Fruit fly (Drosophila melanogaster): ENCODE results near the gene CG18418.

The CG18418 gene

DNA sequence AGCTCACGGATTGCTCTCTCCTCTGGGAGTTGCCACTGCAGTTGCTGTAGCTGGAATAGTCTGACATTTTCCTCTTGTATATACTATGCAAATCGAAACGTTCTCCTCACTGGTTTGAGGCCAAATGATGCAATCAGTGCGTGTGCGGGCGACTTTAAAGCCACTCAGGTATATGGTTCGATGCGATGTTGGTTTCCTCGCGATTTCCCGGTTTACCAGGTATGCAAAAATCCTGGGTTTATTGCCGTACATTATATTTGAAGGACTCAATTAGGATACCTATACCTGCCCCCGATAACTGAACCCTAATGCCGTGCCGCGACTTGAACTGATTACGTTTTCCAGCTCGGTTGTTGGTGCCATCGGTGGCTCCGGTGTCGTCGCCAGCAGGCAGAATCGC, 19.9 kb upstream of the CG18418 start, which contains the start of gene CG13712:
CG13712 (minus strand) TSS at position 101 of the 400 bp plus-strand sequence.
- TF ChIP-seq kay (GFP tag; ENCODE audit: borderline replicate concordance) = no peak
- TF ChIP-seq cnc (optimal IDR thresholded peaks at IDR 0.05) = no peak
- no peak for TF ChIP-seq toe (GFP tag; optimal IDR thresholded peaks at IDR 0.05)
- no peak for TF ChIP-seq bab1 (GFP tag; optimal IDR thresholded peaks at IDR 0.05)
- no peak for TF ChIP-seq CG7101 (tag; optimal IDR thresholded peaks at IDR 0.05)
- TF ChIP-seq Mnt (GFP tag; optimal IDR thresholded peaks at IDR 0.05) = no peak
- TF ChIP-seq CG14711 (tag; optimal IDR thresholded peaks at IDR 0.05) = no peak
- TF ChIP-seq CG5204 (GFP tag; optimal IDR thresholded peaks at IDR 0.05) = no peak
- TF ChIP-seq tj (GFP tag; optimal IDR thresholded peaks at IDR 0.05) = no peak
- no peak for TF ChIP-seq Crg-1 (GFP tag; optimal IDR thresholded peaks at IDR 0.05)
- no peak for TF ChIP-seq cic (GFP tag; optimal IDR thresholded peaks at IDR 0.05)
- no peak for TF ChIP-seq Clk (GFP tag; optimal IDR thresholded peaks at IDR 0.05)
- TF ChIP-seq CG33017 (tag; optimal IDR thresholded peaks at IDR 0.05) = no peak
- TF ChIP-seq Hr96 (GFP tag; optimal IDR thresholded peaks at IDR 0.05) = no peak
- no peak for TF ChIP-seq pad (GFP tag; optimal IDR thresholded peaks at IDR 0.05)
- no peak for TF ChIP-seq CG12768 (GFP tag; optimal IDR thresholded peaks at IDR 0.05)
- no peak for TF ChIP-seq ovo (GFP tag; optimal IDR thresholded peaks at IDR 0.05)

DNA sequence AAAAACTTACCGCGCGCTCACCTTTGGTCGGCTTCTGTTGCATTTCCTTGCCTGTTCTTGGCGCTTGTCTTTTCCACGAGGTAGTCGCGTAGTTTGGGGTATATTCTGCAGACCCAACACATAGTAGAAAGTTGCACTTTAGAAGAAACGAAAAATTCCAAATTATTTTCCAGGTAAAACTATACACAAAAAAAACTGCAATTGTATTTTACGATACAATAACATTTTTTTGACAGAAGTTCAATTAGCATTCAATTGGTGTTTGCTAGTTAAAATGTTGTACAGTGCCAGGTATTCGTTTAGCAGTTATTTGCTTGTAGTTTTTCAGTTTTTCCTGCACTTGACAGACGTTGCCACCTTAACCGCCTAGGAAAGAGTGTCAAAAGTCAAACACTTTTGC, 18.7 kb upstream of the CG18418 start:
- TF ChIP-seq Mnt (GFP tag; optimal IDR thresholded peaks at IDR 0.05) = no peak
- TF ChIP-seq cnc (optimal IDR thresholded peaks at IDR 0.05) = no peak
- TF ChIP-seq CG14711 (tag; optimal IDR thresholded peaks at IDR 0.05) = no peak
- TF ChIP-seq pad (GFP tag; optimal IDR thresholded peaks at IDR 0.05) = no peak
- TF ChIP-seq Hr96 (GFP tag; optimal IDR thresholded peaks at IDR 0.05) = no peak
- no peak for TF ChIP-seq tj (GFP tag; optimal IDR thresholded peaks at IDR 0.05)
- no peak for TF ChIP-seq CG5204 (GFP tag; optimal IDR thresholded peaks at IDR 0.05)
- no peak for TF ChIP-seq CG1620 (GFP tag; optimal IDR thresholded peaks at IDR 0.05)
- no peak for TF ChIP-seq CG12768 (GFP tag; optimal IDR thresholded peaks at IDR 0.05)

DNA sequence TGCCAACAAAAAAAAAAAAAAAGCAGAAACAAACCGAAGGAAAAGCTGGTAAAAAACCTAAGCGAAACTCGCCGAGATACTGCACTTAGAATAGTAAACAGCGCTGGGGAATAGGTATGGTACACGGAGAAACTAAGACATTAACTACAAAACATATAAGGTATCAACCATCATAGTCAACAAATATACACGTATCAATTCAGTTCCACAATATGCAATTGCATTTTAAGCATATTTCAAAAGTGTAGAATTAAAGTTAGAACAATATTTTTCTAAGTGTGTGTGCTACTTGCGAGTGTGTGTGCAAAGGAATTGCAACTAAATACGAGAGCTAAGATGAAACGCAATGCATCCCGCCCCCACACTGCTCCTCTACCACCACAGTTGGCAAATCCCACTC, 18.0 kb upstream of the CG18418 start:
- TF ChIP-seq CG5204 (GFP tag; optimal IDR thresholded peaks at IDR 0.05) (no peak), toe (GFP tag; optimal IDR thresholded peaks at IDR 0.05) (no peak), CG11617 (GFP tag; optimal IDR thresholded peaks at IDR 0.05) (no peak), CG1620 (GFP tag; optimal IDR thresholded peaks at IDR 0.05) (no peak), Hr96 (GFP tag; optimal IDR thresholded peaks at IDR 0.05) (no peak), CG7045 (GFP tag; optimal IDR thresholded peaks at IDR 0.05) (no peak), kay (GFP tag; ENCODE audit: borderline replicate concordance) (no peak), ovo (GFP tag; optimal IDR thresholded peaks at IDR 0.05) (no peak), pad (GFP tag; optimal IDR thresholded peaks at IDR 0.05) (no peak), CG12768 (GFP tag; optimal IDR thresholded peaks at IDR 0.05) (no peak), CG33017 (tag; optimal IDR thresholded peaks at IDR 0.05) (no peak), CG7101 (tag; optimal IDR thresholded peaks at IDR 0.05) (no peak), CG14711 (tag; optimal IDR thresholded peaks at IDR 0.05) (no peak), tj (GFP tag; optimal IDR thresholded peaks at IDR 0.05) (no peak)

DNA sequence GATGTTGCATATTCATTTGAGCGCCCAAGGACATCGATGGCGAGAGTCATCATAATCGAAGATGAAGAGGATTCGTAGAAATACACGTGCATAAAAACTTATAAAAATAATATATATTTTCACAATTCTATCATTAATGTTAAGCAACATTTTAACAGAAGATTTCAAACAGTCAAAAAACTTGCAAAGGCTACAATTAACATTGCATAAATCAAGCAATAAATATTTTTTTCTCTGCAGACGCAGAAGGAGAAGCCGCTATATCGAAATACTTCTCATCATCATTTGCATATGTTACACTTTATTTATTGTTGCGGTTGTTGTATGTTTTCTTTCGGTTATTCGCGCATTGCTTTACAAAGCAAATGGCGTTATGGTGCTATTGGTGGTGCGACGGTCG, 12.1 kb upstream of the CG18418 start:
- no peak for TF ChIP-seq CG1620 (GFP tag; optimal IDR thresholded peaks at IDR 0.05)
- TF ChIP-seq bab1 (GFP tag; optimal IDR thresholded peaks at IDR 0.05) = no peak
- no peak for TF ChIP-seq pad (GFP tag; optimal IDR thresholded peaks at IDR 0.05)
- no peak for TF ChIP-seq toe (GFP tag; optimal IDR thresholded peaks at IDR 0.05)
- TF ChIP-seq cnc (optimal IDR thresholded peaks at IDR 0.05) = no peak
- TF ChIP-seq Clk (GFP tag; optimal IDR thresholded peaks at IDR 0.05) = no peak
- TF ChIP-seq kay (GFP tag; ENCODE audit: borderline replicate concordance) = no peak
- no peak for TF ChIP-seq CG7101 (tag; optimal IDR thresholded peaks at IDR 0.05)
- no peak for TF ChIP-seq Mnt (GFP tag; optimal IDR thresholded peaks at IDR 0.05)
- no peak for TF ChIP-seq tj (GFP tag; optimal IDR thresholded peaks at IDR 0.05)
- TF ChIP-seq CG5204 (GFP tag; optimal IDR thresholded peaks at IDR 0.05) = no peak
- TF ChIP-seq ovo (GFP tag; optimal IDR thresholded peaks at IDR 0.05) = no peak
- TF ChIP-seq CG12768 (GFP tag; optimal IDR thresholded peaks at IDR 0.05) = no peak
- TF ChIP-seq CG7045 (GFP tag; optimal IDR thresholded peaks at IDR 0.05) = no peak
- no peak for TF ChIP-seq Hr96 (GFP tag; optimal IDR thresholded peaks at IDR 0.05)
- TF ChIP-seq Crg-1 (GFP tag; optimal IDR thresholded peaks at IDR 0.05) = no peak
- TF ChIP-seq CG33017 (tag; optimal IDR thresholded peaks at IDR 0.05) = no peak
- TF ChIP-seq CG14711 (tag; optimal IDR thresholded peaks at IDR 0.05) = no peak
- no peak for TF ChIP-seq CG11617 (GFP tag; optimal IDR thresholded peaks at IDR 0.05)

DNA sequence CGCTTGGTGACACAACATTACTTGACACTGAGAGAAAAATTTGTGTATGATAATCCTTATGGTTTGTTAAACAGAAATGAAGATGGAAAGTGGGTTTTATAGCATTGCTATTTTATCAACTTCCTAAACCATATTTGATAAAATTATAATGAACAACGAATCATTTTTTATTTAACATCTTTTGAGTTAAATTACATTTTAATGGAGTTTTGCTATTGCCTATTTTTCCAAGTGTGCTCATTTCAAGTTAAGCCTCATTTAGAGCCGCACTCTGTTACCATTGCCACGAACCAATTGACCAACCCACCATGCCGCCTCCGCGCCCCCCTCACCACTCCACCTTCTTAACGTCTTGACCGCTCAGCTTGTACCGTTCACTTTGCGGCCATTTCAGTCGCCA, 10.2 kb upstream of the CG18418 start:
- TF ChIP-seq CG14711 (tag; optimal IDR thresholded peaks at IDR 0.05) = no peak
- no peak for TF ChIP-seq pad (GFP tag; optimal IDR thresholded peaks at IDR 0.05)
- TF ChIP-seq cnc (optimal IDR thresholded peaks at IDR 0.05) = no peak
- no peak for TF ChIP-seq CG5204 (GFP tag; optimal IDR thresholded peaks at IDR 0.05)
- TF ChIP-seq CG12768 (GFP tag; optimal IDR thresholded peaks at IDR 0.05) = no peak
- TF ChIP-seq bab1 (GFP tag; optimal IDR thresholded peaks at IDR 0.05) = no peak
- TF ChIP-seq CG11617 (GFP tag; optimal IDR thresholded peaks at IDR 0.05) = no peak
- no peak for TF ChIP-seq CG1620 (GFP tag; optimal IDR thresholded peaks at IDR 0.05)
- no peak for TF ChIP-seq CG7045 (GFP tag; optimal IDR thresholded peaks at IDR 0.05)
- TF ChIP-seq Clk (GFP tag; optimal IDR thresholded peaks at IDR 0.05) = no peak
- TF ChIP-seq toe (GFP tag; optimal IDR thresholded peaks at IDR 0.05) = no peak
- no peak for TF ChIP-seq Mnt (GFP tag; optimal IDR thresholded peaks at IDR 0.05)
- TF ChIP-seq CG33017 (tag; optimal IDR thresholded peaks at IDR 0.05) = no peak
- TF ChIP-seq ovo (GFP tag; optimal IDR thresholded peaks at IDR 0.05) = no peak
- TF ChIP-seq Hr96 (GFP tag; optimal IDR thresholded peaks at IDR 0.05) = no peak
- no peak for TF ChIP-seq kay (GFP tag; ENCODE audit: borderline replicate concordance)

DNA sequence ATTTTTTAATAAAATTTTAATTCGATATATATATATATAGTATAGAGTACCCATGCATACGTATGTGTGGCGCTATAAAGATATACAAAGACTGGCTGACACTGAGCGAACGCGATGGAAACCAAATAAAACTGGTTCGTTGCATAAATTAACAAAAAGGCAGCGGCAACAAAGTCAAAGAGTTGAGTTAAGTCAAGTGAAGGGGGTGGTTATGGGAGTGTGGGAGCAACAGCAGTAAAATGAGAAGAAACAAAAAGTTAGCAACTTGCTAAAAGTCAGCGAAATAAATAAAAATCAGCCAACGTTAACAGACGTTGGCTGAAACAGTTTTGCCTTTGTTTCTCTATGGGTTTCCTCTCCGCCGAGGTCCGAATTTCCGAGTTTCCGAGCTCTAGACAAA, 8.6 kb upstream of the CG18418 start:
- peak; percentile 83 for TF ChIP-seq tj (GFP tag; optimal IDR thresholded peaks at IDR 0.05)
- TF ChIP-seq CG14711 (tag; optimal IDR thresholded peaks at IDR 0.05) = no peak
- TF ChIP-seq cnc (optimal IDR thresholded peaks at IDR 0.05) = no peak

All from whole organism, adult.